Fruit fly (Drosophila melanogaster) whole organism, embryonic: ENCODE data around the gene scyl.

ENCODE experiments used
- Atf6 ChIP-seq: fragments of 200-800 bp; sonication (Bioruptor generic); IDR thresholded peaks from 2 replicates; pipeline ENCODE4 v1.3.6; 2022; ENCODE audit warnings: missing biosample characterization, missing genetic modification characterization
- CG10321 ChIP-seq: fragments of 200-800 bp; sonication (Bioruptor generic); IDR thresholded peaks from 2 replicates; pipeline ENCODE4 v1.3.6; 2022; ENCODE audit warnings: missing biosample characterization, missing genetic modification characterization
- CG11093 ChIP-seq: fragments of 200-800 bp; sonication (Bioruptor generic); IDR thresholded peaks from 3 replicates; pipeline ENCODE4 v1.3.6; 2022; ENCODE audit warnings: missing biosample characterization, missing genetic modification characterization
- CG11456 ChIP-seq: fragments of 200-800 bp; sonication (Bioruptor generic); IDR thresholded peaks from 3 replicates; pipeline ENCODE4 v1.3.6; 2022; ENCODE audit warnings: missing biosample characterization, missing genetic modification characterization
- CG11723 ChIP-seq: fragments of 200-800 bp; sonication (Bioruptor generic); optimal IDR thresholded peaks from 2 replicates; lab custom pipeline; 2017; ENCODE audit warnings: missing biosample characterization, mild to moderate bottlenecking, missing genetic modification characterization
- CG12942 ChIP-seq: fragments of 200-800 bp; sonication (Bioruptor generic); optimal IDR thresholded peaks from 3 replicates; lab custom pipeline; 2016; ENCODE audit warnings: missing biosample characterization, missing genetic modification characterization
- CG13296 ChIP-seq: fragments of 200-800 bp; sonication (Bioruptor generic); optimal IDR thresholded peaks from 3 replicates; lab custom pipeline; 2018; ENCODE audit warnings: missing biosample characterization, mild to moderate bottlenecking, missing genetic modification characterization
- CG15011 ChIP-seq: fragments of 200-800 bp; sonication (Bioruptor generic); optimal IDR thresholded peaks from 3 replicates; lab custom pipeline; 2018; ENCODE audit warnings: missing biosample characterization, mild to moderate bottlenecking, missing genetic modification characterization
- CG16863 ChIP-seq: fragments of 200-800 bp; sonication (Bioruptor generic); optimal IDR thresholded peaks from 3 replicates; lab custom pipeline; 2016; ENCODE audit warnings: missing biosample characterization, missing genetic modification characterization
- CG17361 ChIP-seq: fragments of 200-800 bp; sonication (Bioruptor generic); IDR thresholded peaks from 3 replicates; pipeline ENCODE4 v1.3.6; 2022; ENCODE audit warnings: missing biosample characterization, missing genetic modification characterization
- CG2116 ChIP-seq: fragments of 200-800 bp; sonication (Bioruptor generic); optimal IDR thresholded peaks from 3 replicates; lab custom pipeline; 2018; ENCODE audit warnings: missing biosample characterization, mild to moderate bottlenecking, missing genetic modification characterization
- CG2678 ChIP-seq: fragments of 200-800 bp; sonication (Bioruptor generic); optimal IDR thresholded peaks from 3 replicates; lab custom pipeline; 2019; ENCODE audit warnings: missing biosample characterization, mild to moderate bottlenecking, missing genetic modification characterization, moderate library complexity
- CG3281 ChIP-seq: fragments of 200-800 bp; sonication (Bioruptor generic); optimal IDR thresholded peaks from 3 replicates; lab custom pipeline; 2017; ENCODE audit warnings: missing biosample characterization, mild to moderate bottlenecking, missing genetic modification characterization
- CG3407 ChIP-seq: fragments of 200-800 bp; sonication (Bioruptor generic); optimal IDR thresholded peaks from 2 replicates; lab custom pipeline; 2018; ENCODE audit warnings: missing biosample characterization, mild to moderate bottlenecking, missing genetic modification characterization
- CG4424 ChIP-seq: fragments of 200-800 bp; sonication (Bioruptor generic); optimal IDR thresholded peaks from 3 replicates; lab custom pipeline; 2016; ENCODE audit warnings: missing biosample characterization, missing genetic modification characterization
- CG4707 ChIP-seq: fragments of 200-800 bp; sonication (Bioruptor generic); optimal IDR thresholded peaks from 2 replicates; lab custom pipeline; 2018; ENCODE audit warnings: missing biosample characterization, mild to moderate bottlenecking, missing genetic modification characterization, moderate library complexity
- CG6254 ChIP-seq: fragments of 200-800 bp; sonication (Bioruptor generic); optimal IDR thresholded peaks from 3 replicates; lab custom pipeline; 2017; ENCODE audit warnings: mild to moderate bottlenecking, missing biosample characterization, missing genetic modification reagents, missing genetic modification characterization
- CG6272 ChIP-seq: fragments of 200-800 bp; sonication (Bioruptor generic); IDR thresholded peaks from 2 replicates; pipeline ENCODE4 v1.3.6; 2022; ENCODE audit warnings: missing biosample characterization, missing genetic modification characterization
- CG6689 ChIP-seq: fragments of 200-800 bp; sonication (Bioruptor generic); IDR thresholded peaks from 2 replicates; pipeline ENCODE4 v1.3.6; 2022; ENCODE audit warnings: missing biosample characterization, missing genetic modification characterization
- CG8089 ChIP-seq: fragments of 200-800 bp; sonication (Bioruptor generic); optimal IDR thresholded peaks from 3 replicates; lab custom pipeline; 2016; ENCODE audit warnings: missing biosample characterization, missing genetic modification characterization
- CG8290 ChIP-seq, 3 experiments: fragments of 200-800 bp; sonication (Bioruptor generic); optimal IDR thresholded peaks; 2 replicates each; lab custom pipeline; 2016 to 2019; ENCODE audit warnings: missing biosample characterization in 3 of 3, missing genetic modification characterization in 3 of 3, mild to moderate bottlenecking in 2 of 3, moderate library complexity in 1 of 3
- CG9727 ChIP-seq: fragments of 200-800 bp; sonication (Bioruptor generic); optimal IDR thresholded peaks from 3 replicates; lab custom pipeline; 2017; ENCODE audit warnings: missing biosample characterization, mild to moderate bottlenecking, missing genetic modification characterization
- CHES-1-like ChIP-seq: fragments of 200-800 bp; sonication (Bioruptor generic); optimal IDR thresholded peaks from 2 replicates; lab custom pipeline; 2016; ENCODE audit warnings: missing biosample characterization, missing genetic modification characterization
- Chrac-16 ChIP-seq: fragments of 200-800 bp; sonication (Bioruptor generic); optimal IDR thresholded peaks from 3 replicates; lab custom pipeline; 2016; ENCODE audit warnings: missing biosample characterization, missing genetic modification characterization
- CoRest ChIP-seq: fragments of 200-800 bp; sonication (Bioruptor generic); optimal IDR thresholded peaks from 3 replicates; lab custom pipeline; 2018; ENCODE audit warnings: missing biosample characterization, mild to moderate bottlenecking, missing genetic modification characterization, moderate library complexity
- CrebB ChIP-seq: fragments of 200-800 bp; sonication (Bioruptor generic); optimal IDR thresholded peaks from 3 replicates; lab custom pipeline; 2018; ENCODE audit warnings: missing biosample characterization, mild to moderate bottlenecking, missing genetic modification characterization
- Dip2 ChIP-seq: fragments of 200-800 bp; sonication (Bioruptor generic); IDR thresholded peaks from 2 replicates; pipeline ENCODE4 v1.3.6; 2022; ENCODE audit warnings: missing biosample characterization, missing genetic modification characterization
- Ets97D ChIP-seq: fragments of 200-800 bp; sonication (Bioruptor generic); optimal IDR thresholded peaks from 3 replicates; lab custom pipeline; 2016; ENCODE audit warnings: missing biosample characterization, missing genetic modification characterization
- Fer1 ChIP-seq: fragments of 200-800 bp; sonication (Bioruptor generic); optimal IDR thresholded peaks from 2 replicates; lab custom pipeline; 2017; ENCODE audit warnings: missing biosample characterization, mild to moderate bottlenecking, missing genetic modification characterization
- Fer2 ChIP-seq: fragments of 200-800 bp; sonication (Bioruptor generic); optimal IDR thresholded peaks from 2 replicates; lab custom pipeline; 2018; ENCODE audit warnings: missing biosample characterization, mild to moderate bottlenecking, missing genetic modification characterization, moderate library complexity
- HHEX ChIP-seq: fragments of 200-800 bp; sonication (Bioruptor generic); optimal IDR thresholded peaks from 3 replicates; lab custom pipeline; 2017; ENCODE audit warnings: missing biosample characterization, mild to moderate bottlenecking, missing genetic modification characterization, missing genetic modification reagents
- HLH54F ChIP-seq: fragments of 200-800 bp; sonication (Bioruptor generic); optimal IDR thresholded peaks from 3 replicates; lab custom pipeline; 2016; ENCODE audit warnings: missing biosample characterization, missing genetic modification characterization
- Nf-YB ChIP-seq: fragments of 200-800 bp; sonication (Bioruptor generic); optimal IDR thresholded peaks from 3 replicates; lab custom pipeline; 2019; ENCODE audit warnings: missing biosample characterization, mild to moderate bottlenecking, missing genetic modification characterization, moderate library complexity
- Optix ChIP-seq: fragments of 200-800 bp; sonication (Bioruptor generic); IDR thresholded peaks from 3 replicates; pipeline ENCODE4 v1.3.6; 2022; ENCODE audit warnings: missing biosample characterization, missing genetic modification characterization
- Sox100B ChIP-seq: fragments of 200-800 bp; sonication (Bioruptor generic); optimal IDR thresholded peaks from 3 replicates; lab custom pipeline; 2018; ENCODE audit warnings: missing biosample characterization, mild to moderate bottlenecking, missing genetic modification characterization
- Xrp1 ChIP-seq: fragments of 200-800 bp; sonication (Bioruptor generic); IDR thresholded peaks from 2 replicates; pipeline ENCODE4 v1.3.6; 2022; ENCODE audit warnings: missing biosample characterization, missing genetic modification characterization
- bigmax ChIP-seq: fragments of 200-800 bp; sonication (Bioruptor generic); optimal IDR thresholded peaks from 2 replicates; lab custom pipeline; 2018; ENCODE audit warnings: missing biosample characterization, mild to moderate bottlenecking, missing genetic modification characterization
- cato ChIP-seq: fragments of 200-800 bp; sonication (Bioruptor generic); optimal IDR thresholded peaks from 2 replicates; lab custom pipeline; 2016; ENCODE audit warnings: missing biosample characterization, missing genetic modification characterization, borderline replicate concordance
- chm ChIP-seq: fragments of 200-800 bp; sonication (Bioruptor generic); IDR thresholded peaks from 2 replicates; pipeline ENCODE4 v1.3.6; 2022; ENCODE audit warnings: missing biosample characterization, missing genetic modification characterization
- fru ChIP-seq: fragments of >200 bp; optimal IDR thresholded peaks from 2 replicates; lab custom pipeline; 2017
- ftz-f1 ChIP-seq: fragments of 200-800 bp; sonication (Bioruptor generic); optimal IDR thresholded peaks from 2 replicates; lab custom pipeline; 2016; ENCODE audit warnings: missing biosample characterization, missing genetic modification characterization
- gro ChIP-seq: fragments of 200-800 bp; sonication (Bioruptor generic); optimal IDR thresholded peaks from 2 replicates; lab custom pipeline; 2016; ENCODE audit warnings: missing biosample characterization, missing genetic modification characterization
- klu ChIP-seq: fragments of 200-800 bp; sonication (Bioruptor generic); IDR thresholded peaks from 2 replicates; pipeline ENCODE4 v1.3.6; 2022; ENCODE audit warnings: missing biosample characterization, missing genetic modification characterization
- lmd ChIP-seq: fragments of 200-800 bp; sonication (Bioruptor generic); IDR thresholded peaks from 2 replicates; pipeline ENCODE4 v1.3.6; 2022; ENCODE audit warnings: missing biosample characterization, missing genetic modification characterization
- nmo ChIP-seq: fragments of 200-800 bp; sonication (Bioruptor generic); optimal IDR thresholded peaks from 2 replicates; lab custom pipeline; 2018; ENCODE audit warnings: missing biosample characterization, mild to moderate bottlenecking, missing genetic modification characterization, moderate library complexity
- odd ChIP-seq: fragments of 200-800 bp; sonication (Bioruptor generic); optimal IDR thresholded peaks from 2 replicates; lab custom pipeline; 2017; ENCODE audit warnings: missing biosample characterization, mild to moderate bottlenecking, missing genetic modification characterization
- org-1 ChIP-seq: fragments of 200-800 bp; sonication (Bioruptor generic); optimal IDR thresholded peaks from 2 replicates; lab custom pipeline; 2017; ENCODE audit warnings: missing biosample characterization, missing genetic modification characterization
- prd ChIP-seq, 3 experiments: fragments of >200 bp in 2 of 3; fragments of 200-800 bp in 1 of 3; sonication (Bioruptor generic) in 1 of 3; optimal IDR thresholded peaks in 2 of 3; IDR thresholded peaks in 1 of 3; 2 replicates in 2 of 3; 3 replicates in 1 of 3; pipeline versions ENCODE4 v1.3.6 to Lab custom; 2017 to 2022; ENCODE audit warnings: missing biosample characterization in 1 of 3, missing genetic modification characterization in 1 of 3
- slou ChIP-seq: fragments of 200-800 bp; sonication (Bioruptor generic); optimal IDR thresholded peaks from 3 replicates; lab custom pipeline; 2016; ENCODE audit warnings: missing biosample characterization, missing genetic modification characterization
- tup ChIP-seq: fragments of 200-800 bp; sonication (Bioruptor generic); optimal IDR thresholded peaks from 2 replicates; lab custom pipeline; 2016; ENCODE audit warnings: missing biosample characterization, mild to moderate bottlenecking, missing genetic modification characterization, moderate library complexity
- zfh2 ChIP-seq: fragments of 200-800 bp; sonication (Bioruptor generic); optimal IDR thresholded peaks from 2 replicates; lab custom pipeline; 2016; ENCODE audit warnings: missing biosample characterization, missing genetic modification characterization

Gene scyl

DNA sequence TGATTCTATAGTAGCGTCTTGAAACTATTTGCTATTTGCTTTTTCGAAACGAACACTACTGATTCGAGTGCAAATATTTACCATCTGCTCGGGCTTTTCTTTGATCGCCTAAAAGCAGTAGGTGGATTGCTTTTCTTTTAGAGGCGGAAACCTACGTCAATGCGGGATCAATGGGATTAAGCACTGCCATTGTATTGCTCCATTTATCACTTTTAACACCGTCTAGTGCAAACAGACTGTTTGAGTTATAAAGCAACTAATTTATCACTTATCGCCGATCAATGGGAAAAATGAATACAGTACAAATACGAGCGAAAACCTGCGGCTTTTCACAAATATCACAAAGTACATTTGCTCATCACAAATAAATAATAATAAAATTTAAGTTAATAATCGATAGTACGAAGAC, 34.5 kb downstream of the scyl start (continued):
- TF ChIP-seq Atf6 (GFP tag; lab: Robert Waterston, UW) = peak; percentile 30; the same call in 1 of the 2 replicates
- TF ChIP-seq nmo (GFP tag; lab: Kevin White, UChicago) = peak; percentile 5
- TF ChIP-seq CG3281 = peak; percentile 25
- peak; percentile 26 for TF ChIP-seq gro (GFP tag; lab: Kevin White, UChicago)
- no peak for TF ChIP-seq ftz-f1 (GFP tag; lab: Kevin White, UChicago)
- TF ChIP-seq CG10321 (GFP tag; lab: Robert Waterston, UW) = no peak
- no peak for TF ChIP-seq prd (optimal IDR thresholded peaks at IDR 0.05; lab: Kevin White, UChicago)
- TF ChIP-seq prd (GFP tag; IDR thresholded peaks at IDR 0.05; lab: Robert Waterston, UW) = no peak
- TF ChIP-seq CG9727 (GFP tag; lab: Kevin White, UChicago) = peak; percentile 45
- peak; percentile 0 for TF ChIP-seq CG16863
- TF ChIP-seq CG8290 (GFP tag; optimal IDR thresholded peaks at IDR 0.05; lab: Kevin White, UChicago) = no peak
- TF ChIP-seq CG8290 (tag; optimal IDR thresholded peaks at IDR 0.05; lab: Kevin White, UChicago) = peak in 1 of 2 experiments; percentile 50
- TF ChIP-seq chm (GFP tag; lab: Robert Waterston, UW) = 0 out of 2 replicates have a peak, but pooled peaks have one; percentile 40
- no peak for TF ChIP-seq CG11093 (GFP tag; lab: Robert Waterston, UW)
- no peak for TF ChIP-seq CrebB (tag; lab: Kevin White, UChicago)
- peak; percentile 4 for TF ChIP-seq HHEX (GFP tag; lab: Kevin White, UChicago)
- TF ChIP-seq Nf-YB = peak; percentile 1
- peak; percentile 13 for TF ChIP-seq CG3407 (GFP tag; lab: Kevin White, UChicago)
- no peak for TF ChIP-seq CG6272
- peak; percentile 4 for TF ChIP-seq CG11723 (GFP tag; lab: Kevin White, UChicago)
- peak; percentile 25 for TF ChIP-seq CG2116 (GFP tag; lab: Kevin White, UChicago)
- no peak for TF ChIP-seq CG6689 (GFP tag; lab: Robert Waterston, UW)
- TF ChIP-seq cato (GFP tag; lab: Kevin White, UChicago) = no peak
- TF ChIP-seq klu (GFP tag; lab: Robert Waterston, UW) = no peak
- TF ChIP-seq CG12942 = peak; percentile 15
- TF ChIP-seq bigmax = no peak
- peak; percentile 1 for TF ChIP-seq CG2678 (tag; lab: Kevin White, UChicago)
- no peak for TF ChIP-seq lmd (GFP tag; lab: Robert Waterston, UW)
- no peak for TF ChIP-seq Ets97D (GFP tag; lab: Kevin White, UChicago)
- TF ChIP-seq Fer1 (GFP tag; lab: Kevin White, UChicago) = peak; percentile 12
- peak; percentile 24 for TF ChIP-seq Sox100B
- peak; percentile 22 for TF ChIP-seq CoRest (tag; lab: Kevin White, UChicago)
- TF ChIP-seq HLH54F (GFP tag; lab: Kevin White, UChicago) = no peak
- peak; percentile 15 for TF ChIP-seq odd
- TF ChIP-seq CG6254 = no peak
- no peak for TF ChIP-seq CG8089 (GFP tag; lab: Kevin White, UChicago)
- TF ChIP-seq org-1 (GFP tag; lab: Kevin White, UChicago) = peak; percentile 47
- peak; percentile 2 for TF ChIP-seq slou (GFP tag; lab: Kevin White, UChicago)
- TF ChIP-seq CG4707 = peak; percentile 8
- peak; percentile 20 for TF ChIP-seq CHES-1-like (GFP tag; lab: Kevin White, UChicago)
- peak; percentile 45 for TF ChIP-seq Xrp1
- no peak for TF ChIP-seq zfh2
- no peak for TF ChIP-seq Dip2 (GFP tag; lab: Robert Waterston, UW)
- TF ChIP-seq Fer2 = no peak
- peak; percentile 21 for TF ChIP-seq CG15011
- no peak for TF ChIP-seq fru (lab: Kevin White, UChicago)
- no peak for TF ChIP-seq CG13296 (GFP tag; lab: Kevin White, UChicago)
- peak; percentile 37 for TF ChIP-seq tup (GFP tag; lab: Kevin White, UChicago)
- TF ChIP-seq Chrac-16 = no peak
- no peak for TF ChIP-seq Optix (GFP tag; lab: Robert Waterston, UW)
- no peak for TF ChIP-seq CG4424 (GFP tag; lab: Kevin White, UChicago)
- 0 out of 3 replicates have a peak, but pooled peaks have one; percentile 23 for TF ChIP-seq CG17361 (GFP tag; lab: Robert Waterston, UW)
- TF ChIP-seq CG11456 (GFP tag; lab: Robert Waterston, UW) = no peak
